Worm (Caenorhabditis elegans): ENCODE results near the gene F52E10.2.

DNA sequence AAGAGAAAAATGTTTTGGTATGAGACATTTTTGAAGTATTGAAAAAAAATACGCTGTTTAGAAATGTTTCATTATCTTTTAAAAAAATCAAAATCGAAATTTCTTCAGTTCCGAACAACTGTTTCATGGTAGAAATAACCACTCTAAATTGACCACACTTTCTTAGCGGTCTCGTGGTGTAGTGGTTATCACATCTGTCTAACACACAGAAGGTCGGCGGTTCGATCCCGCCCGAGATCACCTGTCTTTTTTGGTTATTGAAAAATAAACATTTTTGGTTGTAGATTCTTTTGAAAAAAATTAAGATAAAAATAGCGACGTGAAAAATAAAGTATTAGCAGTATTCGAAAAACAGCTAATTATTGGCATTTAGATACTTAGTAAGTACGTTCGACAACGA is 17.4 kb upstream of the F52E10.2 start:
- TF ChIP-seq lir-3 (tag; optimal IDR thresholded peaks at IDR 0.05), result no peak
- TF ChIP-seq daf-8 (GFP tag; IDR thresholded peaks at IDR 0.05), result no peak
- no peak for TF ChIP-seq unc-39 (tag; optimal IDR thresholded peaks at IDR 0.05)
- no peak for TF ChIP-seq mxl-2 (GFP tag; conservative IDR thresholded peaks at IDR 0.05)
- TF ChIP-seq nhr-28 (tag; optimal IDR thresholded peaks at IDR 0.05), result peak; percentile 12
- no peak for TF ChIP-seq nhr-237 (tag; optimal IDR thresholded peaks at IDR 0.05)
- no peak for TF ChIP-seq tag-97 (GFP tag; IDR thresholded peaks at IDR 0.05)
- TF ChIP-seq zfp-3 (GFP tag; conservative IDR thresholded peaks at IDR 0.05), result peak; percentile 45; the same call in 1 of the 2 replicates
- TF ChIP-seq ceh-82 (tag; optimal IDR thresholded peaks at IDR 0.05), result no peak
- no peak for TF ChIP-seq nhr-77 (tag; optimal IDR thresholded peaks at IDR 0.05)

Data from whole organism, L4 larva.